Fruit fly (Drosophila melanogaster): Measurements from ENCODE around the gene CG10657.
A peak's percentile ranks its signal among the peaks of the same experiment; 100 is the strongest.

CG10657 gene

dm6 chr3L:12490418-12491035 is 6.5 kb downstream of the CG10657 start, which contains the start of gene CG10660 (continued):
- TF ChIP-seq Xbp1 (GFP tag; optimal IDR thresholded peaks at IDR 0.05) (peak; percentile 90), CG30403 (GFP tag; optimal IDR thresholded peaks at IDR 0.05) (peak; percentile 88), CG3065 (GFP tag; optimal IDR thresholded peaks at IDR 0.05) (peak; percentile 55), CG9797 (GFP tag; optimal IDR thresholded peaks at IDR 0.05) (peak; percentile 13), cas (GFP tag; IDR thresholded peaks at IDR 0.05) (peak; percentile 51; the same call in 1 of the 2 replicates), HLHmδ (GFP tag; optimal IDR thresholded peaks at IDR 0.05) (no peak), lilli (GFP tag; optimal IDR thresholded peaks at IDR 0.05) (peak; percentile 88), Atf3 (GFP tag; optimal IDR thresholded peaks at IDR 0.05) (peak; percentile 53), CG8765 (GFP tag; IDR thresholded peaks at IDR 0.05) (peak; percentile 42; the same call in 1 of the 2 replicates), CG3726 (GFP tag; IDR thresholded peaks at IDR 0.05) (0 out of 3 replicates have a peak, but pooled peaks have one; percentile 53), en (GFP tag; optimal IDR thresholded peaks at IDR 0.05) (no peak), MESR4 (GFP tag; optimal IDR thresholded peaks at IDR 0.05) (peak; percentile 39), Mrtf (GFP tag; IDR thresholded peaks at IDR 0.05) (peak; percentile 86), CkIIα-i1 (GFP tag; IDR thresholded peaks at IDR 0.05) (peak; percentile 19; the same call in 1 of the 2 replicates), ATbp (GFP tag; optimal IDR thresholded peaks at IDR 0.05) (peak; percentile 95), Hmr (GFP tag; optimal IDR thresholded peaks at IDR 0.05) (peak; percentile 89), CG9932 (GFP tag; IDR thresholded peaks at IDR 0.05) (peak; percentile 68), CG4424 (GFP tag; optimal IDR thresholded peaks at IDR 0.05) (peak; percentile 80), CG18476 (GFP tag; optimal IDR thresholded peaks at IDR 0.05) (peak; percentile 87), Ssrp (tag; optimal IDR thresholded peaks at IDR 0.05) (peak; percentile 85), bbx (GFP tag; IDR thresholded peaks at IDR 0.05; ENCODE audit: partially characterized antibody) (no peak), MTF-1 (GFP tag; optimal IDR thresholded peaks at IDR 0.05; ENCODE audit: borderline replicate concordance) (peak; percentile 77), zf30C (GFP tag; optimal IDR thresholded peaks at IDR 0.05) (no peak), Adf1 (GFP tag; IDR thresholded peaks at IDR 0.05) (peak; percentile 59), Tbp (GFP tag; optimal IDR thresholded peaks at IDR 0.05) (no peak), CG4820 (GFP tag; optimal IDR thresholded peaks at IDR 0.05) (peak; percentile 87), CG10274 (GFP tag; optimal IDR thresholded peaks at IDR 0.05) (peak; percentile 12), Hey (tag; optimal IDR thresholded peaks at IDR 0.05) (peak; percentile 20), nom (GFP tag; optimal IDR thresholded peaks at IDR 0.05) (peak; percentile 41), dysf (GFP tag; IDR thresholded peaks at IDR 0.05) (peak; percentile 89), oc (tag; optimal IDR thresholded peaks at IDR 0.05) (peak; percentile 92), Bteb2 (GFP tag; optimal IDR thresholded peaks at IDR 0.05) (peak; percentile 61), p53 (GFP tag; optimal IDR thresholded peaks at IDR 0.05) (no peak), Bdp1 (GFP tag; optimal IDR thresholded peaks at IDR 0.05) (peak; percentile 50), H15 (GFP tag; IDR thresholded peaks at IDR 0.05) (peak; percentile 84), az2 (GFP tag; optimal IDR thresholded peaks at IDR 0.05) (peak; percentile 89), CHES-1-like (GFP tag; optimal IDR thresholded peaks at IDR 0.05) (peak; percentile 38), Aef1 (GFP tag; IDR thresholded peaks at IDR 0.05) (peak; percentile 81), cwo (GFP tag; optimal IDR thresholded peaks at IDR 0.05) (peak; percentile 75), slp2 (GFP tag; optimal IDR thresholded peaks at IDR 0.05) (peak; percentile 68), CG12659 (GFP tag; optimal IDR thresholded peaks at IDR 0.05) (peak; percentile 84), NK7.1 (GFP tag; optimal IDR thresholded peaks at IDR 0.05) (peak; percentile 54), Oli (tag; optimal IDR thresholded peaks at IDR 0.05) (peak; percentile 93), Hr39 (optimal IDR thresholded peaks at IDR 0.05) (no peak), CG32767 (GFP tag; IDR thresholded peaks at IDR 0.05) (peak; percentile 85), CG8478 (optimal IDR thresholded peaks at IDR 0.05) (no peak), CG6854 (GFP tag; optimal IDR thresholded peaks at IDR 0.05) (peak; percentile 76), CG12219 (GFP tag; optimal IDR thresholded peaks at IDR 0.05) (peak; percentile 90), CG7786 (GFP tag; optimal IDR thresholded peaks at IDR 0.05) (peak; percentile 40), YL-1 (GFP tag; optimal IDR thresholded peaks at IDR 0.05) (no peak), CG10267 (tag; optimal IDR thresholded peaks at IDR 0.05) (peak; percentile 83)

Data from whole organism, embryonic.